Worm (Caenorhabditis elegans) whole organism, young adult: ENCODE measurements around the gene hsb-1.
A peak's percentile ranks its signal among the peaks of the same experiment; 100 is the strongest.

Experiments
- B0261.1 ChIP-seq: sonication (generic microtip); optimal IDR thresholded peaks from 2 replicates; lab custom pipeline; 2016; ENCODE audit warnings: mild to moderate bottlenecking, missing genetic modification characterization, moderate library complexity, missing compliant biosample characterization
- D2030.7 ChIP-seq: fragments of 200-800 bp; sonication (Bioruptor generic); IDR thresholded peaks from 2 replicates; pipeline ENCODE4 v1.3.6; 2022; ENCODE audit warnings: missing genetic modification reagents, missing genetic modification characterization, missing compliant biosample characterization
- F37B4.10 ChIP-seq: fragments of 200-800 bp; sonication (Bioruptor generic); IDR thresholded peaks from 2 replicates; pipeline ENCODE4 v1.3.6; 2022; ENCODE audit warnings: missing genetic modification characterization, missing compliant biosample characterization
- F49E8.2 ChIP-seq: sonication (generic microtip); optimal IDR thresholded peaks from 3 replicates; lab custom pipeline; 2017; ENCODE audit warnings: missing genetic modification characterization, mild to moderate bottlenecking, missing compliant biosample characterization, antibody characterized with exemption, moderate library complexity; ENCODE audit not compliant: insufficient read depth
- F57A8.1 ChIP-seq: fragments of 200-800 bp; sonication (Bioruptor generic); optimal IDR thresholded peaks from 2 replicates; lab custom pipeline; 2018; ENCODE audit warnings: mild to moderate bottlenecking, missing genetic modification characterization, moderate library complexity, missing compliant biosample characterization
- K12H6.12 ChIP-seq: fragments of 200-800 bp; sonication (Bioruptor generic); optimal IDR thresholded peaks from 2 replicates; lab custom pipeline; 2018; ENCODE audit warnings: mild to moderate bottlenecking, missing genetic modification characterization, missing compliant biosample characterization
- T07F8.4 ChIP-seq: sonication (generic microtip); optimal IDR thresholded peaks from 2 replicates; lab custom pipeline; 2016; ENCODE audit warnings: mild to moderate bottlenecking, missing genetic modification characterization, moderate library complexity, missing compliant biosample characterization
- Y56A3A.18 ChIP-seq: fragments of 200-800 bp; sonication (Bioruptor generic); IDR thresholded peaks from 2 replicates; pipeline ENCODE4 v1.3.6; 2022; ENCODE audit warnings: missing genetic modification reagents, missing genetic modification characterization, missing compliant biosample characterization
- Y67H2A.10 ChIP-seq: fragments of 200-800 bp; sonication (Bioruptor generic); conservative IDR thresholded peaks from 2 replicates; pipeline ENCODE4 v1.3.6; 2022; ENCODE audit warnings: missing genetic modification reagents, missing genetic modification characterization, missing compliant biosample characterization
- ZK185.1 ChIP-seq: sonication (generic microtip); optimal IDR thresholded peaks from 2 replicates; lab custom pipeline; 2016; ENCODE audit warnings: mild to moderate bottlenecking, missing genetic modification characterization, missing compliant biosample characterization; ENCODE audit not compliant: poor library complexity, severe bottlenecking
- aptf-2 ChIP-seq: fragments of 200-800 bp; sonication (Bioruptor generic); conservative IDR thresholded peaks from 2 replicates; pipeline ENCODE4 v1.3.6; 2022; ENCODE audit warnings: missing genetic modification reagents, missing genetic modification characterization, missing compliant biosample characterization
- aptf-3 ChIP-seq: fragments of 200-800 bp; sonication (Bioruptor generic); IDR thresholded peaks from 2 replicates; pipeline ENCODE4 v1.3.6; 2022; ENCODE audit warnings: missing genetic modification characterization, missing compliant biosample characterization
- attf-5 ChIP-seq: fragments of 200-800 bp; sonication (Bioruptor generic); optimal IDR thresholded peaks from 2 replicates; lab custom pipeline; 2018; ENCODE audit warnings: mild to moderate bottlenecking, missing genetic modification characterization, missing compliant biosample characterization
- attf-6 ChIP-seq: fragments of 200-800 bp; sonication (Bioruptor generic); IDR thresholded peaks from 2 replicates; pipeline ENCODE4 v1.3.6; 2022; ENCODE audit warnings: missing genetic modification reagents, missing genetic modification characterization, missing compliant biosample characterization
- cebp-1 ChIP-seq, 2 experiments: fragments of 200-800 bp in 1 of 2; sonication (Bioruptor generic) in 1 of 2; sonication (generic microtip) in 1 of 2; IDR thresholded peaks in 1 of 2; optimal IDR thresholded peaks in 1 of 2; 2 replicates each; pipeline versions ENCODE4 v1.3.6 to Lab custom; 2017 to 2022; ENCODE audit warnings: missing compliant biosample characterization in 2 of 2, missing genetic modification characterization in 2 of 2, mild to moderate bottlenecking in 1 of 2, missing genetic modification reagents in 1 of 2, moderate library complexity in 1 of 2
- cebp-2 ChIP-seq: fragments of 200-800 bp; sonication (Bioruptor generic); IDR thresholded peaks from 2 replicates; pipeline ENCODE4 v1.3.6; 2022; ENCODE audit warnings: missing genetic modification characterization, missing compliant biosample characterization
- chd-7 ChIP-seq: sonication (generic microtip); optimal IDR thresholded peaks from 2 replicates; lab custom pipeline; 2016; ENCODE audit warnings: mild to moderate bottlenecking, missing genetic modification characterization, moderate library complexity, missing compliant biosample characterization
- die-1 ChIP-seq: sonication (generic microtip); optimal IDR thresholded peaks from 2 replicates; lab custom pipeline; 2016; ENCODE audit warnings: missing genotype, mild to moderate bottlenecking, missing genetic modification characterization, missing compliant biosample characterization
- efl-1 ChIP-seq: fragments of 150-350 bp; optimal IDR thresholded peaks from 2 replicates; lab custom pipeline; 2014; ENCODE audit warnings: missing biosample characterization, missing genetic modification reagents, missing genetic modification characterization
- gei-17 ChIP-seq: fragments of 200-800 bp; sonication (Bioruptor generic); optimal IDR thresholded peaks from 2 replicates; lab custom pipeline; 2018; ENCODE audit warnings: mild to moderate bottlenecking, missing genetic modification characterization, missing compliant biosample characterization
- lin-26 ChIP-seq: fragments of 200-800 bp; sonication (Bioruptor generic); IDR thresholded peaks from 2 replicates; pipeline ENCODE4 v1.3.6; 2022; ENCODE audit warnings: missing genetic modification reagents, missing genetic modification characterization, missing compliant biosample characterization
- lin-40 ChIP-seq: sonication (generic microtip); optimal IDR thresholded peaks from 2 replicates; lab custom pipeline; 2016; ENCODE audit warnings: missing genetic modification characterization, mild to moderate bottlenecking, missing compliant biosample characterization, missing genotype, missing genetic modification reagents
- lin-54 ChIP-seq: fragments of 200-800 bp; sonication (Bioruptor generic); optimal IDR thresholded peaks from 2 replicates; lab custom pipeline; 2018; ENCODE audit warnings: mild to moderate bottlenecking, missing genetic modification characterization, missing compliant biosample characterization
- madf-10 ChIP-seq: sonication (generic microtip); optimal IDR thresholded peaks from 2 replicates; lab custom pipeline; 2016; ENCODE audit warnings: mild to moderate bottlenecking, missing genetic modification characterization, missing compliant biosample characterization
- madf-3 ChIP-seq: fragments of 200-800 bp; sonication (Bioruptor generic); IDR thresholded peaks from 2 replicates; pipeline ENCODE4 v1.3.6; 2022; ENCODE audit warnings: missing genetic modification reagents, missing genetic modification characterization, missing compliant biosample characterization
- mes-4 ChIP-seq: sonication (generic microtip); optimal IDR thresholded peaks from 2 replicates; lab custom pipeline; 2016; ENCODE audit warnings: missing genotype, missing genetic modification characterization, missing compliant biosample characterization
- mxl-1 ChIP-seq: sonication (generic microtip); optimal IDR thresholded peaks from 2 replicates; lab custom pipeline; 2016; ENCODE audit warnings: missing genetic modification characterization, missing compliant biosample characterization
- nfya-1 ChIP-seq: sonication (generic microtip); optimal IDR thresholded peaks from 2 replicates; lab custom pipeline; 2017; ENCODE audit warnings: antibody characterized with exemption, missing compliant biosample characterization, missing genetic modification characterization, borderline replicate concordance; ENCODE audit not compliant: insufficient read depth
- nhr-179 ChIP-seq: sonication (generic microtip); optimal IDR thresholded peaks from 2 replicates; lab custom pipeline; 2016; ENCODE audit warnings: mild to moderate bottlenecking, missing genetic modification characterization, missing compliant biosample characterization
- nhr-80 ChIP-seq: sonication (generic microtip); optimal IDR thresholded peaks from 2 replicates; lab custom pipeline; 2016; ENCODE audit warnings: missing genetic modification characterization, missing compliant biosample characterization
- pbrm-1 ChIP-seq: fragments of 200-800 bp; sonication (Bioruptor generic); IDR thresholded peaks from 2 replicates; pipeline ENCODE4 v1.3.6; 2022; ENCODE audit warnings: missing genetic modification reagents, missing genetic modification characterization, missing compliant biosample characterization
- rcor-1 ChIP-seq: fragments of 200-800 bp; sonication (Bioruptor generic); IDR thresholded peaks from 2 replicates; pipeline ENCODE4 v1.3.6; 2022; ENCODE audit warnings: missing genetic modification reagents, missing genetic modification characterization, missing compliant biosample characterization
- sptf-2 ChIP-seq: fragments of 200-800 bp; sonication (Bioruptor generic); optimal IDR thresholded peaks from 2 replicates; lab custom pipeline; 2018; ENCODE audit warnings: mild to moderate bottlenecking, missing genetic modification characterization, missing compliant biosample characterization
- tbp1 ChIP-seq: fragments of 200-800 bp; sonication (Bioruptor generic); optimal IDR thresholded peaks from 2 replicates; lab custom pipeline; 2018; ENCODE audit warnings: mild to moderate bottlenecking, missing genetic modification characterization, missing compliant biosample characterization
- tlf-1 ChIP-seq: fragments of 200-800 bp; sonication (Bioruptor generic); optimal IDR thresholded peaks from 2 replicates; lab custom pipeline; 2018; ENCODE audit warnings: mild to moderate bottlenecking, missing genetic modification characterization, missing compliant biosample characterization
- zfh-2 ChIP-seq: fragments of 200-800 bp; sonication (Bioruptor generic); conservative IDR thresholded peaks from 2 replicates; pipeline ENCODE4 v1.3.6; 2022; ENCODE audit warnings: missing genetic modification reagents, missing genetic modification characterization, missing compliant biosample characterization
- zim-3 ChIP-seq: sonication (generic microtip); optimal IDR thresholded peaks from 2 replicates; lab custom pipeline; 2017; ENCODE audit warnings: mild to moderate bottlenecking, missing genetic modification characterization, moderate library complexity, missing compliant biosample characterization
- ztf-22 ChIP-seq: fragments of 200-800 bp; sonication (Bioruptor generic); optimal IDR thresholded peaks from 2 replicates; lab custom pipeline; 2018; ENCODE audit warnings: mild to moderate bottlenecking, missing genetic modification characterization, moderate library complexity, missing compliant biosample characterization
- ztf-6 ChIP-seq: fragments of 200-800 bp; sonication (Bioruptor generic); IDR thresholded peaks from 2 replicates; pipeline ENCODE4 v1.3.6; 2022; ENCODE audit warnings: missing genetic modification reagents, missing genetic modification characterization, missing compliant biosample characterization

hsb-1 gene

DNA sequence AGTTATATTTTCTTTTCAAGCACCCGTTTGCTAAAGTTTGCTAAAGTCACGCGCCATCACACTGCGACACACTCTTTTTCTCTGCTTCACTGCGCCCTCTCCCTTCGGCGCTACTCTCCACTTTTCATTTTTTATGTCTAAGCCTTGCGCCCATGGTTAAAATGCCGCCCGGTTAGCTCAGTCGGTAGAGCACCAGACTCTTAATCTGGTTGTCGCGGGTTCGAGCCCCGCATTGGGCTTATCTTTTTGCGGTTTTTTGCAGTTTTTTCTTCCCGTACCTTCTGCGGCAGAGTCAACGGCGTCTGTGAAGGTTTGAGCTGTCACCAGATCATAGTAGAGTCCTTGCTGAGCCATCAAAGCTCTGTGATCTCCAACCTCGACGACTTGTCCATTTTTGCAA lies 27.5 kb upstream of the hsb-1 start (continued):
- TF ChIP-seq aptf-2 (GFP tag; lab: Robert Waterston, UW): 0 out of 2 replicates have a peak, but pooled peaks have one; percentile 59
- TF ChIP-seq rcor-1: 0 out of 2 replicates have a peak, but pooled peaks have one; percentile 20
- TF ChIP-seq nfya-1 (tag; lab: Kevin White, UChicago): no peak
- TF ChIP-seq D2030.7 (GFP tag; lab: Robert Waterston, UW): peak; percentile 45
- peak; percentile 66; the same call in 1 of the 2 replicates for TF ChIP-seq attf-6 (GFP tag; lab: Robert Waterston, UW)
- peak; percentile 69 for TF ChIP-seq lin-40 (tag; lab: Kevin White, UChicago)
- TF ChIP-seq tlf-1: no peak
- peak; percentile 55 for TF ChIP-seq nhr-80 (tag; lab: Kevin White, UChicago)
- no peak for TF ChIP-seq F37B4.10 (GFP tag; lab: Robert Waterston, UW)
- peak; percentile 57; the same call in 1 of the 2 replicates for TF ChIP-seq madf-3 (GFP tag; lab: Robert Waterston, UW)
- TF ChIP-seq die-1 (tag; lab: Kevin White, UChicago): peak; percentile 90
- TF ChIP-seq F49E8.2 (tag; lab: Kevin White, UChicago): peak; percentile 2
- TF ChIP-seq zfh-2 (GFP tag; lab: Robert Waterston, UW): peak; percentile 71
- peak; percentile 4 for TF ChIP-seq gei-17
- peak; percentile 43 for TF ChIP-seq cebp-1 (GFP tag; IDR thresholded peaks at IDR 0.05; lab: Robert Waterston, UW)
- peak; percentile 76 for TF ChIP-seq cebp-1 (tag; optimal IDR thresholded peaks at IDR 0.05; lab: Kevin White, UChicago)
- TF ChIP-seq lin-26 (GFP tag; lab: Robert Waterston, UW): peak; percentile 89
- TF ChIP-seq efl-1 (GFP tag; lab: Kevin White, UChicago): peak; percentile 2
- TF ChIP-seq mes-4 (tag; lab: Kevin White, UChicago): peak; percentile 18
- TF ChIP-seq ZK185.1 (tag; lab: Kevin White, UChicago): peak; percentile 59
- TF ChIP-seq zim-3 (tag; lab: Kevin White, UChicago): peak; percentile 76
- TF ChIP-seq Y67H2A.10 (GFP tag; lab: Robert Waterston, UW): no peak
- TF ChIP-seq ztf-22 (GFP tag; lab: Kevin White, UChicago): no peak
- TF ChIP-seq mxl-1 (tag; lab: Kevin White, UChicago): peak; percentile 44
- peak; percentile 58 for TF ChIP-seq K12H6.12 (tag; lab: Kevin White, UChicago)
- peak; percentile 86 for TF ChIP-seq B0261.1 (tag; lab: Kevin White, UChicago)
- no peak for TF ChIP-seq F57A8.1 (GFP tag; lab: Kevin White, UChicago)
- TF ChIP-seq tbp1 (GFP tag; lab: Kevin White, UChicago): peak; percentile 97
- peak; percentile 81 for TF ChIP-seq madf-10 (tag; lab: Kevin White, UChicago)
- no peak for TF ChIP-seq ztf-6 (GFP tag; lab: Robert Waterston, UW)
- TF ChIP-seq nhr-179: no peak
- peak; percentile 45; the same call in 1 of the 2 replicates for TF ChIP-seq cebp-2 (GFP tag; lab: Robert Waterston, UW)
- 0 out of 2 replicates have a peak, but pooled peaks have one; percentile 51 for TF ChIP-seq pbrm-1
- TF ChIP-seq Y56A3A.18 (GFP tag; lab: Robert Waterston, UW): peak; percentile 63; the same call in 1 of the 2 replicates
- no peak for TF ChIP-seq aptf-3 (GFP tag; lab: Robert Waterston, UW)
- peak; percentile 76 for TF ChIP-seq attf-5
- TF ChIP-seq sptf-2 (GFP tag; lab: Kevin White, UChicago): no peak
- peak; percentile 74 for TF ChIP-seq chd-7
- TF ChIP-seq, all 124 proteins: peak for 77

DNA sequence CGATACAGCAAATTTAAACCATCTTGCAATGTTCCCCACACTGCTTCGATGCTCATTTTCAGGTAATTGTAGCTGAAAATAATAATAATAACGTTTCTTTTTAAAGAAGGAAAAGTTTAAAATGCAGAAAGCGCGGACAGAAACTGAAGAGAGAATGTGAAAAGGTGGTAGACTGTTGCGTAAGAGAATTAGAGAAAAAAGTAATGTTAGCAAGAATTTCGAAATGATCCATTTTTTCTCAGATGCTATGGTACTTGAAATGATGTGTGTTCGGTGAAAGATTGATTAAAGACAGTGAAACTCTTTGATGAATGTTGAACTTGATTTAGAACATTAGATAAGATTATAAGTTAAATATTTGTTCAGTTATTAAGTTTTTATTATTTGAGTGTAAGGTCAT lies 23.3 kb upstream of the hsb-1 start, which contains the start of gene cul-6:
Gene cul-6 (minus strand): TSS at position 79 of the 400 bp plus-strand sequence.
- TF ChIP-seq lin-54 (GFP tag; lab: Kevin White, UChicago) (no peak), T07F8.4 (tag; lab: Kevin White, UChicago) (no peak), cebp-1 (GFP tag; IDR thresholded peaks at IDR 0.05; lab: Robert Waterston, UW) (no peak), cebp-1 (tag; optimal IDR thresholded peaks at IDR 0.05; lab: Kevin White, UChicago) (peak; percentile 55), gei-17 (no peak)
